Fruit fly (Drosophila melanogaster) whole organism, embryonic: Measurements from ENCODE around the gene NPF.

Experiments used
- Bteb2 ChIP-seq: fragments of 200-800 bp; sonication (Bioruptor generic); optimal IDR thresholded peaks from 2 replicates; lab custom pipeline; 2016; ENCODE audit warnings: missing biosample characterization, missing genetic modification characterization
- CG10209 ChIP-seq: fragments of 200-800 bp; sonication (Bioruptor generic); optimal IDR thresholded peaks from 3 replicates; lab custom pipeline; 2017; ENCODE audit warnings: missing biosample characterization, mild to moderate bottlenecking, missing genetic modification characterization, missing genetic modification reagents
- CG10979 ChIP-seq: fragments of 200-800 bp; sonication (Bioruptor generic); optimal IDR thresholded peaks from 2 replicates; lab custom pipeline; 2018; ENCODE audit warnings: missing biosample characterization, mild to moderate bottlenecking, missing genetic modification characterization, moderate library complexity
- CG12299 ChIP-seq: fragments of 200-800 bp; sonication (Bioruptor generic); optimal IDR thresholded peaks from 2 replicates; lab custom pipeline; 2018; ENCODE audit warnings: missing biosample characterization, mild to moderate bottlenecking, missing genetic modification characterization
- CG13123 ChIP-seq: fragments of 200-800 bp; sonication (Bioruptor generic); optimal IDR thresholded peaks from 2 replicates; lab custom pipeline; 2016; ENCODE audit warnings: missing biosample characterization, missing genetic modification characterization
- CG13296 ChIP-seq: fragments of 200-800 bp; sonication (Bioruptor generic); optimal IDR thresholded peaks from 3 replicates; lab custom pipeline; 2018; ENCODE audit warnings: missing biosample characterization, mild to moderate bottlenecking, missing genetic modification characterization
- CG15514 ChIP-seq: fragments of 200-800 bp; sonication (Bioruptor generic); optimal IDR thresholded peaks from 3 replicates; lab custom pipeline; 2017; ENCODE audit warnings: missing biosample characterization, missing genetic modification characterization, mild to moderate bottlenecking, moderate library complexity, missing genetic modification reagents
- CG17829 ChIP-seq: fragments of 200-800 bp; optimal IDR thresholded peaks from 2 replicates; lab custom pipeline; 2019; ENCODE audit warnings: missing biosample characterization, mild to moderate bottlenecking, missing genetic modification characterization, moderate library complexity
- CG3281 ChIP-seq: fragments of 200-800 bp; sonication (Bioruptor generic); optimal IDR thresholded peaks from 3 replicates; lab custom pipeline; 2017; ENCODE audit warnings: missing biosample characterization, mild to moderate bottlenecking, missing genetic modification characterization
- CG6854 ChIP-seq: fragments of 200-800 bp; sonication (Bioruptor generic); optimal IDR thresholded peaks from 3 replicates; lab custom pipeline; 2017; ENCODE audit warnings: missing biosample characterization, mild to moderate bottlenecking, missing genetic modification characterization
- CG7928 ChIP-seq: fragments of 200-800 bp; sonication (Bioruptor generic); optimal IDR thresholded peaks from 2 replicates; lab custom pipeline; 2017; ENCODE audit warnings: missing biosample characterization, mild to moderate bottlenecking, missing genetic modification characterization
- CG8290 ChIP-seq, 3 experiments: fragments of 200-800 bp; sonication (Bioruptor generic); optimal IDR thresholded peaks; 2 replicates each; lab custom pipeline; 2016 to 2019; ENCODE audit warnings: missing biosample characterization in 3 of 3, missing genetic modification characterization in 3 of 3, mild to moderate bottlenecking in 2 of 3, moderate library complexity in 1 of 3
- CG9797 ChIP-seq: fragments of 200-800 bp; sonication (Bioruptor generic); optimal IDR thresholded peaks from 3 replicates; lab custom pipeline; 2018; ENCODE audit warnings: missing biosample characterization, mild to moderate bottlenecking, missing genetic modification characterization
- CG9876 ChIP-seq: fragments of 200-800 bp; sonication (Bioruptor generic); optimal IDR thresholded peaks from 2 replicates; lab custom pipeline; 2016; ENCODE audit warnings: missing biosample characterization, missing genetic modification characterization
- CG9932 ChIP-seq: fragments of 200-800 bp; sonication (Bioruptor generic); IDR thresholded peaks from 2 replicates; pipeline ENCODE4 v1.3.6; 2022; ENCODE audit warnings: missing biosample characterization, missing genetic modification characterization
- CHES-1-like ChIP-seq: fragments of 200-800 bp; sonication (Bioruptor generic); optimal IDR thresholded peaks from 2 replicates; lab custom pipeline; 2016; ENCODE audit warnings: missing biosample characterization, missing genetic modification characterization
- CTCF ChIP-seq: fragments of 200-800 bp; sonication (Bioruptor generic); optimal IDR thresholded peaks from 2 replicates; lab custom pipeline; 2017; ENCODE audit warnings: missing biosample characterization, mild to moderate bottlenecking, missing genetic modification characterization, moderate library complexity
- Doc2 ChIP-seq: fragments of 200-800 bp; sonication (Bioruptor generic); IDR thresholded peaks from 2 replicates; pipeline ENCODE4 v1.3.6; 2022; ENCODE audit warnings: missing biosample characterization, missing genetic modification characterization
- Dp ChIP-seq: fragments of 200-800 bp; sonication (Bioruptor generic); optimal IDR thresholded peaks from 2 replicates; lab custom pipeline; 2018; ENCODE audit warnings: missing biosample characterization, mild to moderate bottlenecking, missing genetic modification characterization, moderate library complexity
- Dref ChIP-seq: fragments of 200-800 bp; sonication (Bioruptor generic); IDR thresholded peaks from 2 replicates; pipeline ENCODE4 v1.3.6; 2022; ENCODE audit warnings: missing biosample characterization, missing genetic modification characterization
- ERR ChIP-seq: fragments of 200-800 bp; sonication (Bioruptor generic); optimal IDR thresholded peaks from 2 replicates; lab custom pipeline; 2016; ENCODE audit warnings: missing biosample characterization, missing genetic modification characterization
- H2.0 ChIP-seq: fragments of 200-800 bp; sonication (Bioruptor generic); IDR thresholded peaks from 2 replicates; pipeline ENCODE4 v1.3.6; 2022; ENCODE audit warnings: missing biosample characterization, missing genetic modification characterization
- HLH3B ChIP-seq: fragments of 200-800 bp; sonication (Bioruptor generic); IDR thresholded peaks from 2 replicates; pipeline ENCODE4 v1.3.6; 2022; ENCODE audit warnings: missing biosample characterization, missing genetic modification characterization
- HLH4C ChIP-seq: fragments of 200-800 bp; sonication (Bioruptor generic); IDR thresholded peaks from 3 replicates; pipeline ENCODE4 v1.3.6; 2022; ENCODE audit warnings: missing biosample characterization, missing genetic modification characterization; ENCODE audit not compliant: partially characterized antibody
- MESR4 ChIP-seq: fragments of 200-800 bp; sonication (Bioruptor generic); optimal IDR thresholded peaks from 2 replicates; lab custom pipeline; 2018; ENCODE audit warnings: missing biosample characterization, mild to moderate bottlenecking, missing genetic modification characterization, moderate library complexity
- Stat92E ChIP-seq, 3 experiments: fragments of >200 bp in 2 of 3; fragments of 200-800 bp in 1 of 3; sonication (Bioruptor generic) in 1 of 3; optimal IDR thresholded peaks; 2 replicates each; lab custom pipeline; 2017 to 2019; ENCODE audit warnings: missing biosample characterization in 3 of 3, missing genetic modification characterization in 3 of 3, mild to moderate bottlenecking in 1 of 3, moderate library complexity in 1 of 3
- Tbp ChIP-seq: fragments of >200 bp; optimal IDR thresholded peaks from 2 replicates; lab custom pipeline; 2018; ENCODE audit warnings: missing biosample characterization, missing genetic modification characterization
- Vsx1 ChIP-seq: fragments of 200-800 bp; sonication (Bioruptor generic); optimal IDR thresholded peaks from 2 replicates; lab custom pipeline; 2017; ENCODE audit warnings: missing biosample characterization, mild to moderate bottlenecking, missing genetic modification characterization, missing genetic modification reagents
- ab ChIP-seq: fragments of 200-800 bp; sonication (Bioruptor generic); optimal IDR thresholded peaks from 2 replicates; lab custom pipeline; 2016; ENCODE audit warnings: missing biosample characterization, missing genetic modification characterization
- ac ChIP-seq: fragments of 200-800 bp; sonication (Bioruptor generic); optimal IDR thresholded peaks from 3 replicates; lab custom pipeline; 2017; ENCODE audit warnings: missing biosample characterization, mild to moderate bottlenecking, missing genetic modification characterization
- bab2 ChIP-seq: fragments of 200-800 bp; sonication (Bioruptor generic); optimal IDR thresholded peaks from 2 replicates; lab custom pipeline; 2016; ENCODE audit warnings: missing biosample characterization, missing genetic modification characterization
- ci ChIP-seq: fragments of 200-800 bp; sonication (Bioruptor generic); IDR thresholded peaks from 3 replicates; pipeline ENCODE4 v1.3.6; 2022; ENCODE audit warnings: missing biosample characterization, missing genetic modification characterization
- fd96Cb ChIP-seq: fragments of 200-800 bp; sonication (Bioruptor generic); optimal IDR thresholded peaks from 2 replicates; lab custom pipeline; 2018; ENCODE audit warnings: missing biosample characterization, mild to moderate bottlenecking, missing genetic modification characterization, moderate library complexity
- fru ChIP-seq: fragments of >200 bp; optimal IDR thresholded peaks from 2 replicates; lab custom pipeline; 2017
- hbn ChIP-seq: fragments of 200-800 bp; sonication (Bioruptor generic); IDR thresholded peaks from 2 replicates; pipeline ENCODE4 v1.3.6; 2022; ENCODE audit warnings: missing biosample characterization, missing genetic modification characterization; ENCODE audit not compliant: partially characterized antibody
- hth ChIP-seq: fragments of >200 bp; optimal IDR thresholded peaks from 2 replicates; lab custom pipeline; 2017; ENCODE audit warnings: inconsistent platforms
- insv ChIP-seq, 2 experiments: fragments of 200-800 bp; sonication (Bioruptor generic); optimal IDR thresholded peaks; 3 replicates each; lab custom pipeline; 2016 to 2018; ENCODE audit warnings: missing biosample characterization in 2 of 2, missing genetic modification characterization in 2 of 2
- kah ChIP-seq: fragments of 200-800 bp; sonication (Bioruptor generic); optimal IDR thresholded peaks from 2 replicates; lab custom pipeline; 2018; ENCODE audit warnings: missing biosample characterization, mild to moderate bottlenecking, missing genetic modification characterization
- maf-S ChIP-seq: fragments of 200-800 bp; sonication (Bioruptor generic); optimal IDR thresholded peaks from 2 replicates; lab custom pipeline; 2016; ENCODE audit warnings: missing biosample characterization, missing genetic modification characterization
- mld ChIP-seq: fragments of 200-800 bp; sonication (Bioruptor generic); IDR thresholded peaks from 3 replicates; pipeline ENCODE4 v1.3.6; 2022; ENCODE audit warnings: missing biosample characterization, missing genetic modification characterization; ENCODE audit not compliant: partially characterized antibody
- nmo ChIP-seq: fragments of 200-800 bp; sonication (Bioruptor generic); optimal IDR thresholded peaks from 2 replicates; lab custom pipeline; 2018; ENCODE audit warnings: missing biosample characterization, mild to moderate bottlenecking, missing genetic modification characterization, moderate library complexity
- nom ChIP-seq: fragments of 200-800 bp; sonication (Bioruptor generic); optimal IDR thresholded peaks from 2 replicates; lab custom pipeline; 2017; ENCODE audit warnings: missing biosample characterization, missing genetic modification characterization, mild to moderate bottlenecking, moderate library complexity, missing genetic modification reagents
- org-1 ChIP-seq: fragments of 200-800 bp; sonication (Bioruptor generic); optimal IDR thresholded peaks from 2 replicates; lab custom pipeline; 2017; ENCODE audit warnings: missing biosample characterization, missing genetic modification characterization
- peb ChIP-seq: fragments of 200-800 bp; sonication (Bioruptor generic); IDR thresholded peaks from 2 replicates; pipeline ENCODE4 v1.3.6; 2022; ENCODE audit warnings: missing biosample characterization, missing genetic modification characterization
- repo ChIP-seq: fragments of 200-800 bp; sonication (Bioruptor generic); optimal IDR thresholded peaks from 2 replicates; lab custom pipeline; 2016; ENCODE audit warnings: missing biosample characterization, missing genetic modification characterization
- stwl ChIP-seq: fragments of 200-800 bp; sonication (Bioruptor generic); optimal IDR thresholded peaks from 3 replicates; lab custom pipeline; 2018; ENCODE audit warnings: missing biosample characterization, mild to moderate bottlenecking, missing genetic modification characterization, moderate library complexity
- tgo ChIP-seq: fragments of 200-800 bp; sonication (Bioruptor generic); IDR thresholded peaks from 3 replicates; pipeline ENCODE4 v1.3.6; 2022; ENCODE audit warnings: missing biosample characterization, missing genetic modification characterization
- tio ChIP-seq: fragments of 200-800 bp; sonication (Bioruptor generic); optimal IDR thresholded peaks from 2 replicates; lab custom pipeline; 2017; ENCODE audit warnings: missing biosample characterization, missing genetic modification characterization, inconsistent platforms

The NPF gene

dm6 chr3R:16643591-16643990 lies 34.6 kb downstream of the NPF start, which contains the start of gene Arl6IP1 (continued):
- TF ChIP-seq hbn (GFP tag; lab: Robert Waterston, UW) (peak; percentile 33), ab (no peak), CG15514 (GFP tag; lab: Kevin White, UChicago) (peak; percentile 58), Dp (GFP tag; lab: Kevin White, UChicago) (peak; percentile 88), CG17829 (tag; lab: Kevin White, UChicago) (peak; percentile 15), nom (peak; percentile 8), stwl (peak; percentile 97), Bteb2 (GFP tag; lab: Kevin White, UChicago) (no peak)

dm6 chr3R:16646952-16647715 lies 38.1 kb downstream of the NPF start, which contains the start of the genes CG10324 and CCT3:
Gene CG10324 (minus strand): TSS chr3R:16647004.
Gene CCT3 (plus strand): TSS chr3R:16647605.
- TF ChIP-seq CHES-1-like (GFP tag; lab: Kevin White, UChicago) (no peak), CG13296 (peak; percentile 75), repo (GFP tag; lab: Kevin White, UChicago) (peak; percentile 7), Dref (GFP tag; lab: Robert Waterston, UW) (peak; percentile 82), peb (GFP tag; lab: Robert Waterston, UW) (no peak), kah (GFP tag; lab: Kevin White, UChicago) (peak; percentile 26), ERR (GFP tag; lab: Kevin White, UChicago) (no peak), CG3281 (GFP tag; lab: Kevin White, UChicago) (peak; percentile 72), CG13123 (GFP tag; lab: Kevin White, UChicago) (no peak), H2.0 (GFP tag; lab: Robert Waterston, UW) (peak; percentile 59), bab2 (GFP tag; lab: Kevin White, UChicago) (peak; percentile 56), fru (no peak), Vsx1 (GFP tag; lab: Kevin White, UChicago) (no peak), nmo (GFP tag; lab: Kevin White, UChicago) (peak; percentile 83), CG10209 (peak; percentile 71), CG10979 (tag; lab: Kevin White, UChicago) (peak; percentile 57), CTCF (no peak), org-1 (GFP tag; lab: Kevin White, UChicago) (no peak), CG12299 (peak; percentile 52), maf-S (GFP tag; lab: Kevin White, UChicago) (peak; percentile 34), insv (GFP tag; optimal IDR thresholded peaks at IDR 0.05; lab: Kevin White, UChicago) (peak in 1 of 2 experiments; percentile 37), ci (GFP tag; lab: Robert Waterston, UW) (peak; percentile 67; the same call in 2 of the 3 replicates), CG8290 (GFP tag; optimal IDR thresholded peaks at IDR 0.05; lab: Kevin White, UChicago) (no peak), CG8290 (tag; optimal IDR thresholded peaks at IDR 0.05; lab: Kevin White, UChicago) (no peak), CG7928 (GFP tag; lab: Kevin White, UChicago) (peak; percentile 26), hth (lab: Kevin White, UChicago) (no peak), CG9797 (GFP tag; lab: Kevin White, UChicago) (no peak), mld (GFP tag; lab: Robert Waterston, UW) (no peak), CG9876 (GFP tag; lab: Kevin White, UChicago) (no peak), MESR4 (no peak), HLH3B (GFP tag; lab: Robert Waterston, UW) (peak; percentile 63), Doc2 (no peak), tio (GFP tag; lab: Kevin White, UChicago) (no peak), ac (GFP tag; lab: Kevin White, UChicago) (no peak), CG6854 (GFP tag; lab: Kevin White, UChicago) (peak; percentile 26), Tbp (no peak), tgo (GFP tag; lab: Robert Waterston, UW) (peak; percentile 47; the same call in 1 of the 3 replicates), fd96Cb (tag; lab: Kevin White, UChicago) (peak; percentile 70), CG9932 (GFP tag; lab: Robert Waterston, UW) (peak; percentile 61), HLH4C (GFP tag; lab: Robert Waterston, UW) (peak; percentile 75; the same call in 2 of the 3 replicates), Stat92E (GFP tag; optimal IDR thresholded peaks at IDR 0.05; lab: Kevin White, UChicago) (no peak)
